Fruit fly (Drosophila melanogaster): ENCODE measurements around the gene ClC-a.

DNA sequence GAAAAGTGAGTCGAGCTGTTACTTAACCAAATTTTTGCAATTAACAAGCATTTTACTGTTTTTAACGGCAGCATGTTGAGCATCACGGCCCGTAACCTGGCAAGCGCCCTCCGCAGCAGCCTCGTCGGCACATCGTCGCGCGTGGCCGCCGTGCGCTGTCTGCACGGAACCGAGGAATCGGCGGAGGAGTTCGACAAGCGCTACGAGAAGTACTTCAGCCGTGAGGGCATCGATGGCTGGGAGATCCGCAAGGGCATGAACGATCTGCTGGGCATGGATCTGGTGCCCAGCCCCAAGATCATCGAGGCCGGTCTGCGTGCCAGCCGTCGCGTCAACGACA lies 6.6 kb upstream of the ClC-a start:
- TF ChIP-seq fd96Ca (GFP tag; IDR thresholded peaks at IDR 0.05) (no peak), CG15710 (tag; optimal IDR thresholded peaks at IDR 0.05) (no peak), Ets98B (GFP tag; IDR thresholded peaks at IDR 0.05) (no peak), CG10348 (GFP tag; IDR thresholded peaks at IDR 0.05) (no peak), CG32121 (GFP tag; IDR thresholded peaks at IDR 0.05) (no peak), CG34367 (tag; optimal IDR thresholded peaks at IDR 0.05) (no peak), EcR (GFP tag; optimal IDR thresholded peaks at IDR 0.05) (no peak), CG17806 (tag; optimal IDR thresholded peaks at IDR 0.05) (no peak), rn (GFP tag; IDR thresholded peaks at IDR 0.05) (no peak), CG14655 (GFP tag; optimal IDR thresholded peaks at IDR 0.05) (no peak)

Measured in whole organism, pupa.